Worm (Caenorhabditis elegans): ENCODE data around the gene smap-1.

- no peak for TF ChIP-seq R02D3.7 (tag; optimal IDR thresholded peaks at IDR 0.05)
- TF ChIP-seq nhr-11 (tag; optimal IDR thresholded peaks at IDR 0.05), result no peak
- TF ChIP-seq ztf-11 (tag; optimal IDR thresholded peaks at IDR 0.05), result no peak
- no peak for TF ChIP-seq sma-9 (GFP tag; optimal IDR thresholded peaks at IDR 0.05)
- TF ChIP-seq sma-9 (tag; optimal IDR thresholded peaks at IDR 0.05), result no peak
- TF ChIP-seq ceh-82 (tag; optimal IDR thresholded peaks at IDR 0.05), result no peak
- no peak for TF ChIP-seq nhr-12 (tag; optimal IDR thresholded peaks at IDR 0.05)
- no peak for TF ChIP-seq elt-3 (tag; optimal IDR thresholded peaks at IDR 0.05)
- TF ChIP-seq lin-11 (tag; optimal IDR thresholded peaks at IDR 0.05), result no peak
- no peak for TF ChIP-seq lin-39 (tag; optimal IDR thresholded peaks at IDR 0.05)
- no peak for TF ChIP-seq unc-55 (GFP tag; optimal IDR thresholded peaks at IDR 0.05)
- TF ChIP-seq nhr-77 (tag; optimal IDR thresholded peaks at IDR 0.05), result no peak
- no peak for TF ChIP-seq fos-1 (tag; optimal IDR thresholded peaks at IDR 0.05)
- TF ChIP-seq zag-1 (tag; optimal IDR thresholded peaks at IDR 0.05), result no peak
- TF ChIP-seq lsy-2 (tag; optimal IDR thresholded peaks at IDR 0.05), result no peak
Observed at ce11 chrIII:10758422-10758821, 18.8 kb upstream of the smap-1 start, which contains the start of gene K01G5.10.
